Fruit fly (Drosophila melanogaster) whole organism, wandering third instar larva: ENCODE data around the gene CG10185.

Source experiments
- Abd-B ChIP-seq: fragments of >200 bp; optimal IDR thresholded peaks from 2 replicates; lab custom pipeline; 2017; ENCODE audit warnings: missing biosample characterization, missing genetic modification characterization
- CG32264 ChIP-seq: fragments of 200-800 bp; sonication (Bioruptor generic); optimal IDR thresholded peaks from 2 replicates; lab custom pipeline; 2016; ENCODE audit warnings: missing biosample characterization, missing genetic modification characterization
- CG9705 ChIP-seq: fragments of 200-800 bp; sonication (Bioruptor generic); optimal IDR thresholded peaks from 2 replicates; lab custom pipeline; 2018; ENCODE audit warnings: missing biosample characterization, mild to moderate bottlenecking, missing genetic modification characterization
- CrebA ChIP-seq: fragments of 200-800 bp; sonication (Bioruptor generic); optimal IDR thresholded peaks from 2 replicates; lab custom pipeline; 2016; ENCODE audit warnings: missing biosample characterization, mild to moderate bottlenecking, missing genetic modification characterization, borderline replicate concordance
- Dfd ChIP-seq: fragments of >200 bp; optimal IDR thresholded peaks from 2 replicates; lab custom pipeline; 2017; ENCODE audit warnings: missing biosample characterization, missing genetic modification characterization
- Dif ChIP-seq: fragments of 200-275, 200-300 bp; sonication (Bioruptor generic); optimal IDR thresholded peaks from 2 replicates; lab custom pipeline; 2018; ENCODE audit warnings: missing biosample characterization, missing genetic modification characterization; ENCODE audit not compliant: partially characterized antibody
- GATAd ChIP-seq: sonication (Bioruptor generic); optimal IDR thresholded peaks from 2 replicates; lab custom pipeline; 2016; ENCODE audit warnings: missing biosample characterization, missing genetic modification characterization
- HLH106 ChIP-seq: fragments of 200-800 bp; optimal IDR thresholded peaks from 3 replicates; lab custom pipeline; 2019; ENCODE audit warnings: missing biosample characterization, mild to moderate bottlenecking, missing genetic modification characterization, moderate library complexity
- Hnf4 ChIP-seq: fragments of 200-800 bp; sonication (Bioruptor generic); optimal IDR thresholded peaks from 2 replicates; lab custom pipeline; 2016; ENCODE audit warnings: missing biosample characterization, mild to moderate bottlenecking, missing genetic modification characterization
- Hr78 ChIP-seq: fragments of >200 bp; optimal IDR thresholded peaks from 2 replicates; lab custom pipeline; 2017; ENCODE audit warnings: missing biosample characterization, missing genetic modification characterization
- Hr83 ChIP-seq: fragments of 200-300 bp; sonication (Bioruptor generic); optimal IDR thresholded peaks from 2 replicates; lab custom pipeline; 2016; ENCODE audit warnings: missing biosample characterization, mild to moderate bottlenecking, missing genetic modification characterization, moderate library complexity; ENCODE audit not compliant: poor library complexity, severe bottlenecking
- Jra ChIP-seq: sonication (Bioruptor generic); optimal IDR thresholded peaks from 2 replicates; lab custom pipeline; 2016; ENCODE audit warnings: missing biosample characterization, missing genetic modification characterization
- Mio ChIP-seq: sonication (Bioruptor generic); optimal IDR thresholded peaks from 2 replicates; lab custom pipeline; 2016; ENCODE audit warnings: missing biosample characterization, missing genetic modification characterization
- Myc ChIP-seq: fragments of >200 bp; optimal IDR thresholded peaks from 2 replicates; lab custom pipeline; 2017
- N ChIP-seq: fragments of >200 bp; optimal IDR thresholded peaks from 2 replicates; lab custom pipeline; 2018; ENCODE audit warnings: missing biosample characterization, missing external identifiers, missing genetic modification characterization
- OdsH ChIP-seq: fragments of 200-800 bp; sonication (Bioruptor generic); optimal IDR thresholded peaks from 2 replicates; lab custom pipeline; 2016; ENCODE audit warnings: missing biosample characterization, mild to moderate bottlenecking, missing genetic modification characterization
- Rel ChIP-seq, 2 experiments: fragments of 200-800 bp; sonication (Bioruptor generic) in 1 of 2; optimal IDR thresholded peaks; 2 replicates in 1 of 2; 3 replicates in 1 of 2; lab custom pipeline; 2016 to 2019; ENCODE audit warnings: mild to moderate bottlenecking in 2 of 2, missing biosample characterization in 2 of 2, missing genetic modification characterization in 2 of 2, moderate library complexity in 1 of 2
- Sp1 ChIP-seq: fragments of 200-800 bp; sonication (Bioruptor generic); optimal IDR thresholded peaks from 3 replicates; lab custom pipeline; 2019; ENCODE audit warnings: missing biosample characterization, mild to moderate bottlenecking, missing genetic modification characterization, moderate library complexity
- Vsx2 ChIP-seq: fragments of 200-300, 225-300 bp; sonication (Bioruptor generic); optimal IDR thresholded peaks from 2 replicates; lab custom pipeline; 2018; ENCODE audit warnings: missing biosample characterization, missing genetic modification characterization; ENCODE audit not compliant: partially characterized antibody
- br ChIP-seq: fragments of 200-800 bp; sonication (Bioruptor generic); optimal IDR thresholded peaks from 2 replicates; lab custom pipeline; 2016; ENCODE audit warnings: missing biosample characterization, missing genetic modification characterization
- brk ChIP-seq: fragments of 200-800 bp; sonication (Bioruptor generic); optimal IDR thresholded peaks from 2 replicates; lab custom pipeline; 2016; ENCODE audit warnings: missing biosample characterization, mild to moderate bottlenecking, missing genetic modification characterization
- dl ChIP-seq, 2 experiments: fragments of 175-275, 200-275 bp in 1 of 2; fragments of 200-275 bp in 1 of 2; sonication (Bioruptor generic); optimal IDR thresholded peaks; lab custom pipeline; 2018; ENCODE audit warnings: mild to moderate bottlenecking in 2 of 2, missing biosample characterization in 2 of 2, missing genetic modification characterization in 2 of 2, moderate library complexity in 2 of 2; ENCODE audit not compliant: partially characterized antibody in 2 of 2, insufficient read depth in 1 of 2
- dmrt93B ChIP-seq: fragments of 200-800 bp; sonication (Bioruptor generic); optimal IDR thresholded peaks from 2 replicates; lab custom pipeline; 2018; ENCODE audit warnings: missing biosample characterization, mild to moderate bottlenecking, missing genetic modification characterization
- dsf ChIP-seq: sonication (Bioruptor generic); optimal IDR thresholded peaks from 2 replicates; lab custom pipeline; 2016; ENCODE audit warnings: missing biosample characterization, missing genetic modification characterization, borderline replicate concordance
- ey ChIP-seq: fragments of 200-800 bp; sonication (Bioruptor generic); optimal IDR thresholded peaks from 2 replicates; lab custom pipeline; 2016; ENCODE audit warnings: missing biosample characterization, missing genetic modification characterization
- foxo ChIP-seq, 2 experiments: fragments of 200-800 bp; sonication (Bioruptor generic); optimal IDR thresholded peaks; 2 replicates in 1 of 2; 3 replicates in 1 of 2; lab custom pipeline; 2016 to 2017; ENCODE audit warnings: missing biosample characterization in 2 of 2, missing genetic modification characterization in 2 of 2
- fru ChIP-seq: fragments of 200-800 bp; sonication (Bioruptor generic); optimal IDR thresholded peaks from 3 replicates; lab custom pipeline; 2016; ENCODE audit warnings: missing biosample characterization, mild to moderate bottlenecking, missing genetic modification characterization
- h ChIP-seq: fragments of 200-800 bp; sonication (Bioruptor generic); optimal IDR thresholded peaks from 3 replicates; lab custom pipeline; 2016; ENCODE audit warnings: missing biosample characterization, mild to moderate bottlenecking, missing genetic modification characterization
- jim ChIP-seq: fragments of 175-275, 200-325 bp; sonication (Bioruptor generic); optimal IDR thresholded peaks from 2 replicates; lab custom pipeline; 2016; ENCODE audit warnings: missing biosample characterization, mild to moderate bottlenecking, missing genetic modification characterization
- lola ChIP-seq: fragments of >200 bp; optimal IDR thresholded peaks from 2 replicates; lab custom pipeline; 2017; ENCODE audit warnings: missing biosample characterization, missing genetic modification characterization
- pan ChIP-seq: fragments of >200 bp; optimal IDR thresholded peaks from 2 replicates; lab custom pipeline; 2017
- psq ChIP-seq: fragments of 200-800 bp; sonication (Bioruptor generic); optimal IDR thresholded peaks from 3 replicates; lab custom pipeline; 2017; ENCODE audit warnings: missing biosample characterization, mild to moderate bottlenecking, missing genetic modification characterization, moderate library complexity
- rgr ChIP-seq: fragments of 200-800 bp; sonication (Bioruptor generic); optimal IDR thresholded peaks from 3 replicates; lab custom pipeline; 2016; ENCODE audit warnings: missing biosample characterization, mild to moderate bottlenecking, missing genetic modification characterization
- sage ChIP-seq: fragments of 200-800 bp; sonication (Bioruptor generic); optimal IDR thresholded peaks from 2 replicates; lab custom pipeline; 2016; ENCODE audit warnings: missing biosample characterization, mild to moderate bottlenecking, missing genetic modification characterization
- sv ChIP-seq: fragments of 200-800 bp; sonication (Bioruptor generic); optimal IDR thresholded peaks from 3 replicates; lab custom pipeline; 2016; ENCODE audit warnings: missing biosample characterization, missing genetic modification characterization
- tai ChIP-seq: sonication (Bioruptor generic); optimal IDR thresholded peaks from 2 replicates; lab custom pipeline; 2016; ENCODE audit warnings: missing biosample characterization, missing genetic modification characterization
- usp ChIP-seq: fragments of >200 bp; optimal IDR thresholded peaks from 2 replicates; lab custom pipeline; 2017; ENCODE audit warnings: missing biosample characterization, missing genetic modification characterization
- woc ChIP-seq: sonication (Bioruptor generic); optimal IDR thresholded peaks from 2 replicates; lab custom pipeline; 2016; ENCODE audit warnings: missing biosample characterization, mild to moderate bottlenecking, missing genetic modification characterization

Gene CG10185

DNA sequence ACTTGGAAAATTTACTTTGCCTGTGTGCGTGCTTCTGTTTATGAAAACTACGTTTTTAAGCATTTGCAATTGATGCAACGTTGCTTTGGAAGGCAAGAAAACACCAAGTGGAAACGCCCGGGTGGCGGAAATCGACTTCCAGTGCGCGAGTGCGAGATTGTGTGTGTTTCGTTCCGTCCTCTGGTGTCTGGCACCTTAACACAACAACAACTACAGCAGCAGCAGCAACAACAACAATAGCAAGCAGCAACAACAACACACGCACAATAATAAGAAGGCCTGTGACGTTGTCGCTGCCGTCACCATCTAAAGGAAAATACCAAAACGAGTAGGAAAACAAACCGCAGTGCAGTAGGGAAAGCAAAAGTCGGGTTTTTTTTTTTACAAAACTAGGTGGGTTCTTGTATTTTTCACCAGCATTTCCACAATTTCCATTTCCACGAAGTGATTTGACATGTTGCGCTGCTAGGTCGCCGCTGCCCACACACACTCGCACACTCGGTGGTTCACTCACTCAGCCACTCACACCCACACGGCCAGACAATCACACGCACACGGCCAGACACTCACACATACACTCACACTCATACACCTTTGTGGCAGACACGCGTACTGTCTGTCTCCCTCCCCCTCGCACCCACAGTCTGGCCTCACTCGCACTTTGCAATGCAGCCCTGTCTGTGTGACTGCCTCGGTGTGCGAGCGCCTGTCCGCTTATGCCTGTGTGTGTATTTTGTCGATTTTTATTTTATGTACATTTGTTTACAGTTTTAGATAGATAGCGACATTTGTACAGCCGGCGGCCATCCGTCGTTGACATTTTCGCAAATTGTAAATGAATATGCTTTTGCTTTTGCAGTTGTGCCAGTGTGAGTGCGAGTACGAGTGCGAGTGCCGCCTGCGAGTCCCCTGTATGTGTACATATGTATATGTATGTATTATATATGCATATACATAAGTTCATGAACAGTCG, 32.2 kb upstream of the CG10185 start (continued):
- TF ChIP-seq ey (GFP tag; lab: Kevin White, UChicago) (peak; percentile 25), brk (GFP tag; lab: Kevin White, UChicago) (peak; percentile 88), Vsx2 (no peak), woc (no peak), pan (lab: Kevin White, UChicago) (no peak)

DNA sequence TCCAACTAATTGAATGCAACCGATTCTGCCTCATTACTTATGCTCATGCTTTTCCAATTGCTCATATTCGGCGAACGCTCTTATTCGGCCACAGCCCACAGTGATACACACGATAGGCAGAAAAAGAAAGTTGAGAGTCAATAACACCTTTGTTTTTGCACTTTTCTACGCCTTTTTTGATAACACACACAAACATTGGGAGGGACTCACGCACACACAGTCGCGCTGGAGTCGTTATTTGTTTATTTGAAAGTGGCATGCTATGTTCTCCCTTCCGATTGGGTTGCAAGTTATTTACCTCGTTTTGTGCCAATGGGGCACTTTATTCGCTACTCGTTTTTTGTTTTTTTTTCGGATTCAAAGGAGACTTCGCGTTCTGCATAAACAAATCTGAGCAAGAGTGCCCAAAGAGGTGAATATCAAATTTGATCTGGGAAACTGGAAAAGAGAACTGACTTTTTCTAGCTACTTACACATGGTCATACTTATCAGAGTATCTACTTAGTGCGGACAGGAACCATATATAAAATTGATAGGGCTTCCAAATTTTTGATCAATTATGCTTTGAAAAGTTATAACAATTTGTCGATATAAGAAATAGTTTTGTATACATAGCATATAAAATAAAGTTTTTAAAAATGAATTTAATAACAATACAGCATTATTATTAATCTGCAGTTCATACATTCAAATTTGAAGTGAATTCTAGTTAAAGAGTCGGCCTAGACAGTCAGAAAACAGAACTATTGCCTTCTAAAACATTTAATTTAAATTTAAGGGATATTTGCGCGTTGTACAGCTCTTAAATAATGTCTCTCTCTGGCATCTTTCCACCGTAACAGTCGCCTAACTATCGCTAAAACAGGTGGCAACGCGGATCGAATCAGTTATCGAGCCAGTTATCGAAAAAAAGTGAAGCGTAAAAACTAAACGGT, 31.2 kb upstream of the CG10185 start, which contains the start of the genes Mhcl and Akt:
Gene Mhcl, minus strand, starts transcription at position 429 of the 935 bp plus-strand sequence.
Gene Akt, plus strand, starts transcription at position 896 of the 935 bp plus-strand sequence.
- TF ChIP-seq tai (GFP tag; lab: Kevin White, UChicago) (peak; percentile 17), sv (GFP tag; lab: Kevin White, UChicago) (peak; percentile 6), GATAd (no peak), ey (GFP tag; lab: Kevin White, UChicago) (no peak), h (no peak), Rel (GFP tag; optimal IDR thresholded peaks at IDR 0.05; lab: Kevin White, UChicago) (no peak), Rel (tag; optimal IDR thresholded peaks at IDR 0.05; lab: Kevin White, UChicago) (no peak), brk (GFP tag; lab: Kevin White, UChicago) (peak; percentile 14), N (GFP tag; lab: Kevin White, UChicago) (no peak), Hr83 (GFP tag; lab: Kevin White, UChicago) (no peak), HLH106 (peak; percentile 37), Abd-B (GFP tag; lab: Kevin White, UChicago) (no peak), Mio (no peak), Vsx2 (no peak), dl (GFP tag; optimal IDR thresholded peaks at IDR 0.05; lab: Kevin White, UChicago; ENCODE audit: insufficient read depth in 1 of 2, partially characterized antibody in 2 of 2) (no peak), Dif (GFP tag; lab: Kevin White, UChicago) (no peak), jim (GFP tag; lab: Kevin White, UChicago) (no peak), Sp1 (GFP tag; lab: Kevin White, UChicago) (no peak), psq (no peak), Jra (GFP tag; lab: Kevin White, UChicago) (no peak), Hr78 (no peak), sage (GFP tag; lab: Kevin White, UChicago) (no peak), usp (GFP tag; lab: Kevin White, UChicago) (no peak), dsf (GFP tag; lab: Kevin White, UChicago) (no peak), OdsH (no peak), CrebA (no peak), CG32264 (GFP tag; lab: Kevin White, UChicago) (no peak), lola (no peak), rgr (GFP tag; lab: Kevin White, UChicago) (no peak), foxo (GFP tag; optimal IDR thresholded peaks at IDR 0.05; lab: Kevin White, UChicago) (peak in 1 of 2 experiments; percentile 1), CG9705 (GFP tag; lab: Kevin White, UChicago) (no peak), woc (no peak), Dfd (GFP tag; lab: Kevin White, UChicago) (no peak), dmrt93B (GFP tag; lab: Kevin White, UChicago) (no peak), Hnf4 (GFP tag; lab: Kevin White, UChicago) (peak; percentile 3), br (GFP tag; lab: Kevin White, UChicago) (no peak), fru (no peak), pan (lab: Kevin White, UChicago) (no peak), Myc (peak; percentile 27)
